Worm (Caenorhabditis elegans): ENCODE results near the gene F21C10.3.

F21C10.3 gene

DNA sequence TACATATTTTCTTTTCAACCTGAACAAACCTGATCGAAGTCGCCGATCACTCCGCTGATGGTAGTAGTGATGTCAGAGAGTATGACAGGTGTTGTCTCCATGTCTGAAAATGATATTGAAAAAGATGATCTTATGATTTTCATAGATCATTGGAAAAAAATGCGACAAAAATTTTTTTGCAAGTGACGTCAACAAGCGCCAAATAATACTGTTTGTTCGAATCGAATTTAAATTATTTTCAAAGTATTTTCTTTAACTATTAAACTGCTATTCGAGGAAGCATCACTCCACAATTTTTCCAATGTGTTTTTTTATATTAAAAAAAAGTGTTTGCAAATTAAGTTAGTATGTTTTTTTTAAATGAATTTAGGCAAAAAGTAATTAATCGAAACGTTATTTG, 9.7 kb downstream of the F21C10.3 start, which contains the start of gene pitr-2:
Gene pitr-2, minus strand, starts transcription at position 101 of the 400 bp plus-strand sequence.
- TF ChIP-seq F13H6.1 (tag; optimal IDR thresholded peaks at IDR 0.05) (no peak), unc-3 (GFP tag; conservative IDR thresholded peaks at IDR 0.05) (no peak), unc-3 (tag; optimal IDR thresholded peaks at IDR 0.05) (no peak)

DNA sequence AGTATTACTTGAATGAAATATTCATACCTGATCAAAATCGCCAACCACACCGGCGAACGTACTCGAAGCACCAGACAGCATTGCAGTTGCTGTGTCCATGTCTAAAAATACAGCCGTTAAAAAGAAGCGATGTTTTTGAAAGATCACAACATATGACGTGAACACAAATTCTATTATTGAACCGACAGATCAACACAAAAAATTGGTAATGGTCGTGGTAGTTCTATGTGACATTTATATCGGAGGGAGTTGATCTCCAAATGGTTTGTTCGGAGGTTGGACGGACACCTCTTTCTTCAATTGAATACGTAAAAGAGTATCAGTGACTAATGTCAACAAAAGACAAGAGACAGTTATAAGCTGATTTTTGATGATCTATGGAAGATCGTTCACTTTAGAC, 13.4 kb downstream of the F21C10.3 start, which contains the start of gene pitr-3:
Gene pitr-3, minus strand, starts transcription at position 101 of the 400 bp plus-strand sequence.
- TF ChIP-seq ceh-45 (GFP tag; IDR thresholded peaks at IDR 0.05): no peak
- TF ChIP-seq hlh-8 (tag; optimal IDR thresholded peaks at IDR 0.05): no peak
- TF ChIP-seq ceh-18 (tag; optimal IDR thresholded peaks at IDR 0.05): no peak
- TF ChIP-seq ahr-1 (tag; optimal IDR thresholded peaks at IDR 0.05): no peak
- no peak for TF ChIP-seq ceh-2 (tag; optimal IDR thresholded peaks at IDR 0.05)
- no peak for TF ChIP-seq dmd-4 (tag; optimal IDR thresholded peaks at IDR 0.05; ENCODE audit: borderline replicate concordance)
- TF ChIP-seq sdc-2 (tag; optimal IDR thresholded peaks at IDR 0.05): no peak
- no peak for TF ChIP-seq fkh-6 (tag; optimal IDR thresholded peaks at IDR 0.05)
- TF ChIP-seq syd-9 (tag; optimal IDR thresholded peaks at IDR 0.05): no peak
- TF ChIP-seq F13H6.1 (tag; optimal IDR thresholded peaks at IDR 0.05): no peak
- TF ChIP-seq elt-4 (tag; optimal IDR thresholded peaks at IDR 0.05): no peak
- TF ChIP-seq ref-2 (tag; optimal IDR thresholded peaks at IDR 0.05): no peak

DNA sequence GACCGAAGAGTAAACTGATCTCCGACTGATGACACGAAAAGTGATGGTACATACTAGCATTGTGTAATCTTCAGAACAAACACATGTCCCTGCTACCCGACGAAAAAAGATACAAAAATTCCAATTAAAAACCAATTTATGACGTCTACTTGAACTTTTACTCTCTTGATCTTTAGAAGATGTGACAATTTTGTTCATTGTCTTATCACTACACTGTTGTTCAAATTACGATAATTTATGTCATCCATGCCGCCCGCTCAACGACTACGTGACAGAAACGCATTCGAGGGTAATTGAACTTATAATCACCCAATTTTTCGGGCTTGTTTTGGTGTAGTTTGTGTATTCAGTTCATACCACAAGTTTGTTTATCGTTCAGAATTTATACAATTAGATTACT, 16.0 kb downstream of the F21C10.3 start:
- TF ChIP-seq elt-2 (tag; optimal IDR thresholded peaks at IDR 0.05) (no peak), ceh-24 (tag; optimal IDR thresholded peaks at IDR 0.05) (no peak), pax-1 (tag; optimal IDR thresholded peaks at IDR 0.05) (no peak), pqm-1 (tag; optimal IDR thresholded peaks at IDR 0.05) (no peak), ceh-18 (tag; optimal IDR thresholded peaks at IDR 0.05) (no peak), F13H6.1 (tag; optimal IDR thresholded peaks at IDR 0.05) (no peak), unc-3 (GFP tag; conservative IDR thresholded peaks at IDR 0.05) (no peak), unc-3 (tag; optimal IDR thresholded peaks at IDR 0.05) (no peak)

DNA sequence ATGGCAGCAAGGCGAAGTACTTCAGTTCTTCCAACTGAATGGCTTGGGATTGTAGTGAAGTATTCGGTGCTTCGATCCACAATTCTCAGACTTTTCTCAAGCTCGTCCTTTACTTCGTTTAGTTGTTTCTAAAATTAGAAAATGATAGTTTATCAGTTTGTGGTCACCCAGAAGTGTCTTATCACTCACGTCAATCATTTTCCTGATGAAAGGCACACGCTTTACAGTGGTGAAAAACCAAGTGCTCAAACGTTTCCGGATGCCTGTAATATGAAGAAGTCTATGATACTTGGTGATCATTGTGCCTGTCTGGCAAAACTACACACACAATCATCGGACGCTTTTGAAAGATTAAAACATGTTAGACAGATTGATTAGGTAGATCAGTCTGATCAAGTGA, 18.3 kb downstream of the F21C10.3 start:
- TF ChIP-seq ceh-31 (tag; optimal IDR thresholded peaks at IDR 0.05) (no peak), elt-2 (tag; optimal IDR thresholded peaks at IDR 0.05) (peak; percentile 19)

DNA sequence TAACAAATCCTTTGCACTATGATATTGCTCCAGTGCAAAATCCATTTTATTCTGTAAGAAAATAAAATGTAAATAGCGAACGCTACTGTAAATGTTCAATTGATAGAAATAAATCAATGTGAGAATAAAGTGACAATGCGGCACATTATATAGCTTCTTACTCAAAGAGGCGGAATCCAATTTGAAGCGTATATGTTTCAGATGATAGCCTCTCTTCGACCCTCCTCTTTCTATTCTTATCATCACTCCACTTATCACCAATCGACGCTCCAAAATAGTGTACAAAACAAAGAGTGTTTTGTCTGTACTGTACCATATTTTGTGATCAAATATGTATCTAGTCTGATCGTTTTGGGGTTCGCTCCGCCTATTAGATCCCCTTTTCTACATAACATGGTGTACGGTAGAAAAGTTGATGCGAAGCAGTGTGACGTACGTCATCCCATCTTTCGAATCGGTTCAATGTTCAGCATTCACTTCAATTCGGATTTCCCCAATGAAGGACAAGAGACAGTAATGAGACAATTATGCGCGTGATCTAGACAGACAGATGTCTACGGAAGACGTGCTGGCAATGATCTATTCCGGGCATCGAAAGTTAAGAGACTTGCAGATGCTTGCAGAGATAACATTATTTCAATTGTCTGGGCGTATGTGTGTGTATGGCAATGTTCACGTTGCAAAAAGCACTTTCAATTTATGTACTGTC, 19.1 kb downstream of the F21C10.3 start, which contains the start of gene spl-2:
Gene spl-2, minus strand, starts transcription at position 51 of the 709 bp plus-strand sequence.
- TF ChIP-seq pax-1 (tag; optimal IDR thresholded peaks at IDR 0.05) (no peak), elt-2 (tag; optimal IDR thresholded peaks at IDR 0.05) (peak; percentile 22), ceh-18 (tag; optimal IDR thresholded peaks at IDR 0.05) (no peak), F13H6.1 (tag; optimal IDR thresholded peaks at IDR 0.05) (no peak), ceh-14 (tag; optimal IDR thresholded peaks at IDR 0.05) (no peak)

DNA sequence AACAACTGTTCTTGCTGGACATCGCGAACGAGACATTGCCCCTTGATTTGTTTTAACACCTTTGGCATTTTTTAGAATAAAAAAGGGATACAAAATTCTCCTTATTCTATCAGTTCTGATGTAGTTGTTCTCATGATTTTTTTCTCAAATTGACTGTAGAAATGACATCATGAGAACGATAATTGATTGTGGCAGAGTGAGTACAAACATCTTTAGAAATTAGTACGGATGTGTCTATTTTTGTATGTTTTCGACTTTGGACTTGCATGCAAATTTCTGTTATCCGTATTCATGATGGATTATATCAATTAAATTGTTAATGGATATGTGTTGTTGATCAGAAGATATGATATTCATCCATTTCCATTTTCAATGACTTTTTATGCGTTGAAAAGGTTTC, 20.3 kb downstream of the F21C10.3 start:
- no peak for TF ChIP-seq C08G9.2 (tag; optimal IDR thresholded peaks at IDR 0.05)
- TF ChIP-seq ceh-14 (tag; optimal IDR thresholded peaks at IDR 0.05): no peak
- no peak for TF ChIP-seq unc-3 (GFP tag; conservative IDR thresholded peaks at IDR 0.05)
- no peak for TF ChIP-seq unc-3 (tag; optimal IDR thresholded peaks at IDR 0.05)
- TF ChIP-seq ceh-48 (tag; optimal IDR thresholded peaks at IDR 0.05): no peak
- no peak for TF ChIP-seq ama-1 (optimal IDR thresholded peaks at IDR 0.05)
- TF ChIP-seq ceh-19 (GFP tag; optimal IDR thresholded peaks at IDR 0.05): no peak
- no peak for TF ChIP-seq unc-86 (tag; optimal IDR thresholded peaks at IDR 0.05)
- TF ChIP-seq hlh-15 (tag; optimal IDR thresholded peaks at IDR 0.05): no peak
- TF ChIP-seq pros-1 (tag; optimal IDR thresholded peaks at IDR 0.05): no peak
- TF ChIP-seq zip-5 (tag; optimal IDR thresholded peaks at IDR 0.05): no peak
- TF ChIP-seq tbx-2 (tag; optimal IDR thresholded peaks at IDR 0.05): no peak
- no peak for TF ChIP-seq nhr-232 (tag; optimal IDR thresholded peaks at IDR 0.05)
- no peak for TF ChIP-seq pax-1 (tag; optimal IDR thresholded peaks at IDR 0.05)
- TF ChIP-seq ztf-16 (tag; optimal IDR thresholded peaks at IDR 0.05): no peak
- no peak for TF ChIP-seq K02D7.2 (tag; optimal IDR thresholded peaks at IDR 0.05)
- TF ChIP-seq nfya-1 (tag; optimal IDR thresholded peaks at IDR 0.05): no peak
